Worm (Caenorhabditis elegans): ENCODE results near the gene cwp-3.

- TF ChIP-seq nhr-84 (tag; optimal IDR thresholded peaks at IDR 0.05) (no peak), snpc-4 (tag; optimal IDR thresholded peaks at IDR 0.05) (no peak), mep-1 (tag; optimal IDR thresholded peaks at IDR 0.05) (no peak), unc-130 (tag; optimal IDR thresholded peaks at IDR 0.05) (no peak), skn-1 (tag; optimal IDR thresholded peaks at IDR 0.05) (no peak), isw-1 (GFP tag; IDR thresholded peaks at IDR 0.05) (no peak), nhr-90 (tag; optimal IDR thresholded peaks at IDR 0.05; ENCODE audit: poor library complexity) (no peak), lir-3 (tag; optimal IDR thresholded peaks at IDR 0.05; ENCODE audit: poor library complexity) (no peak)
These were observed 46.8 kb downstream of the cwp-3 start, which contains the start of gene ugt-12 for ce11 chrV:4889477-4889876.

Measured in whole organism, L1 larva.